Worm (Caenorhabditis elegans): ENCODE measurements around the gene M01D1.12.

DNA sequence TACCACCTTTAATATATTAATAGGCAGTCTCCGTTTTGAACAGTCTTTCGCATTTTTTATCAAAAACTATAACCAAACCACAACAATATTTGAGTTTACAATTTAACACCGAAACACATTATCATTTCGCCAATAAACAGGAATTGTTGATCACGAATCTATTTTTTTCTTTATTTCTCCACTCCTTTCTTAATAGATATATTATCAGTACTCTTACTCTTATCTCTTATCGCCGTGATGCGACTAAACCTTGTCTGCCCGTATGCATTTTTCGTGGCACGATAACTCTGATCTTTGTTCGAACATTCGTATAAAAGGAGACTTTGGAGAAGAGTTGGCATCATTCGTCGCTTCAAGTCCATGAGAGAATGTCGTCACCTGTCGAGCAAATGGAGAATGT, 30.1 kb downstream of the M01D1.12 start:
- TF ChIP-seq unc-62 (GFP tag; optimal IDR thresholded peaks at IDR 0.05) (no peak), ama-1 (optimal IDR thresholded peaks at IDR 0.05) (no peak), ceh-16 (tag; optimal IDR thresholded peaks at IDR 0.05) (no peak), unc-55 (GFP tag; optimal IDR thresholded peaks at IDR 0.05) (no peak), unc-39 (tag; optimal IDR thresholded peaks at IDR 0.05) (no peak), ztf-11 (tag; optimal IDR thresholded peaks at IDR 0.05) (no peak), nhr-25 (tag; optimal IDR thresholded peaks at IDR 0.05) (no peak), aly-2 (tag; optimal IDR thresholded peaks at IDR 0.05) (no peak), snpc-4 (tag; optimal IDR thresholded peaks at IDR 0.05) (no peak), lsy-2 (tag; optimal IDR thresholded peaks at IDR 0.05) (no peak), elt-1 (tag; optimal IDR thresholded peaks at IDR 0.05) (no peak), elt-3 (tag; optimal IDR thresholded peaks at IDR 0.05) (no peak), mdl-1 (tag; optimal IDR thresholded peaks at IDR 0.05) (no peak)

Measured in whole organism, L2 larva.